Worm (Caenorhabditis elegans): Measurements from ENCODE around the gene oac-12.

The oac-12 gene

ce11 chrV:4361505-4361904 lies 29.2 kb upstream of the oac-12 start, which contains the start of gene F32D1.3:
Gene F32D1.3, minus strand, starts transcription at chrV:4361569.
- TF ChIP-seq flt-1 (GFP tag; IDR thresholded peaks at IDR 0.05) = no peak
- no peak for TF ChIP-seq ztf-23 (GFP tag; IDR thresholded peaks at IDR 0.05)
- TF ChIP-seq cog-1 (tag; optimal IDR thresholded peaks at IDR 0.05) = no peak
- no peak for TF ChIP-seq tab-1 (GFP tag; IDR thresholded peaks at IDR 0.05)
- TF ChIP-seq ref-1 (GFP tag; conservative IDR thresholded peaks at IDR 0.05) = no peak
- no peak for TF ChIP-seq med-1 (GFP tag; optimal IDR thresholded peaks at IDR 0.05; ENCODE audit: insufficient read depth)
- TF ChIP-seq klf-2 (GFP tag; conservative IDR thresholded peaks at IDR 0.05) = no peak
- TF ChIP-seq ztf-29 (GFP tag; IDR thresholded peaks at IDR 0.05) = no peak
- no peak for TF ChIP-seq T22C8.4 (GFP tag; IDR thresholded peaks at IDR 0.05)

- TF ChIP-seq ref-1 (GFP tag; conservative IDR thresholded peaks at IDR 0.05) (no peak), med-1 (GFP tag; optimal IDR thresholded peaks at IDR 0.05; ENCODE audit: insufficient read depth) (no peak), ztf-29 (GFP tag; IDR thresholded peaks at IDR 0.05) (no peak), klf-2 (GFP tag; conservative IDR thresholded peaks at IDR 0.05) (no peak), T22C8.4 (GFP tag; IDR thresholded peaks at IDR 0.05) (no peak), tab-1 (GFP tag; IDR thresholded peaks at IDR 0.05) (no peak), cog-1 (tag; optimal IDR thresholded peaks at IDR 0.05) (no peak), flt-1 (GFP tag; IDR thresholded peaks at IDR 0.05) (no peak), ztf-23 (GFP tag; IDR thresholded peaks at IDR 0.05) (no peak)
Measured at ce11 chrV:4360018-4360417, 27.7 kb upstream of the oac-12 start.

DNA sequence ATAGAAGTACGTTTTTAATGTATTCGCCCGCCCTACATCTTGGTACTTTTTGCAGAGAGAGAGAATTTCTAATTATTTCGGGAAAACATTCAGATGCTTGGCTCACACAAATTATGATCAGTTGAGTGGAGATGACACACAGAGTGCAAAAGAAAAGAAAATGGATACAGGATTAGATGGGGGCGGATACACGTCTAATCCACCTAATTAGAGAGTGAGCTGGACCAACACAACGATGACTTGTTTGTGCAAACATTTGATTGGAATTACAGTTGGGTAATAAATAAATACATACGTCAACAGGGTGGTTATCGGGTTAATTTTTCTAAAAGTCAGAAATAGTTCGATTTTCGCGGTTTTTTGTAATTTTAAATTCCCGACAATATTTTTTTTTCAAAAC lies 26.8 kb upstream of the oac-12 start:
- TF ChIP-seq ztf-23 (GFP tag; IDR thresholded peaks at IDR 0.05) = no peak
- TF ChIP-seq ztf-29 (GFP tag; IDR thresholded peaks at IDR 0.05) = no peak
- TF ChIP-seq ref-1 (GFP tag; conservative IDR thresholded peaks at IDR 0.05) = no peak
- no peak for TF ChIP-seq med-1 (GFP tag; optimal IDR thresholded peaks at IDR 0.05; ENCODE audit: insufficient read depth)
- no peak for TF ChIP-seq cog-1 (tag; optimal IDR thresholded peaks at IDR 0.05)
- no peak for TF ChIP-seq flt-1 (GFP tag; IDR thresholded peaks at IDR 0.05)
- no peak for TF ChIP-seq tab-1 (GFP tag; IDR thresholded peaks at IDR 0.05)
- TF ChIP-seq T22C8.4 (GFP tag; IDR thresholded peaks at IDR 0.05) = no peak
- TF ChIP-seq klf-2 (GFP tag; conservative IDR thresholded peaks at IDR 0.05) = no peak

DNA sequence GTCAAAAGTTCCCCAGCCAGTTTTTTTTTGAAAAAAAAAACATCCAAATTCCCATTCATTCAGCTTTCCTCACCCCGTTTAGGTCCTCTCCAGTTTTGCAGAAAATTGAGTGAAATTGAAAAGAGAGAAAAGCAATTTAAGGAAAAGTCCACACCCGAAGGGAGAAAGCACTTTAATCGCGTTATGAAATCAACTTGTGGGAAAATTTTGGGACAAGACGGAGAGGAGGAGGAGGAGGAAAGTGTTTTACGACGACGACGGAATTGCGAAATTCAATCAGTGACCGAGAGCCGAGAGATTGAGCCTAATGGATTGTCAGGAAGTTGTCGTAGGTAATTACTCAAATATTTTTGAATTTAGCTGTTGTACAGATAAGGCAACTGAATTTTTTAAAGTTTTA lies 25.0 kb upstream of the oac-12 start:
- TF ChIP-seq tab-1 (GFP tag; IDR thresholded peaks at IDR 0.05) = no peak
- no peak for TF ChIP-seq flt-1 (GFP tag; IDR thresholded peaks at IDR 0.05)
- TF ChIP-seq T22C8.4 (GFP tag; IDR thresholded peaks at IDR 0.05) = no peak
- TF ChIP-seq ref-1 (GFP tag; conservative IDR thresholded peaks at IDR 0.05) = no peak
- peak; percentile 11 for TF ChIP-seq cog-1 (tag; optimal IDR thresholded peaks at IDR 0.05)
- TF ChIP-seq ztf-23 (GFP tag; IDR thresholded peaks at IDR 0.05) = no peak
- TF ChIP-seq med-1 (GFP tag; optimal IDR thresholded peaks at IDR 0.05; ENCODE audit: insufficient read depth) = no peak

ce11 chrV:4356047-4356612 lies 23.8 kb upstream of the oac-12 start:
- no peak for TF ChIP-seq ref-1 (GFP tag; conservative IDR thresholded peaks at IDR 0.05)
- TF ChIP-seq med-1 (GFP tag; optimal IDR thresholded peaks at IDR 0.05; ENCODE audit: insufficient read depth) = no peak

- TF ChIP-seq tab-1 (GFP tag; IDR thresholded peaks at IDR 0.05) (no peak), ref-1 (GFP tag; conservative IDR thresholded peaks at IDR 0.05) (no peak), med-1 (GFP tag; optimal IDR thresholded peaks at IDR 0.05; ENCODE audit: insufficient read depth) (no peak), cog-1 (tag; optimal IDR thresholded peaks at IDR 0.05) (no peak), ztf-23 (GFP tag; IDR thresholded peaks at IDR 0.05) (no peak), flt-1 (GFP tag; IDR thresholded peaks at IDR 0.05) (no peak), T22C8.4 (GFP tag; IDR thresholded peaks at IDR 0.05) (no peak), klf-2 (GFP tag; conservative IDR thresholded peaks at IDR 0.05) (no peak), ztf-29 (GFP tag; IDR thresholded peaks at IDR 0.05) (no peak)
Measured at ce11 chrV:4346799-4347198, 14.4 kb upstream of the oac-12 start, which contains the start of gene mcm-7. Gene mcm-7, plus strand, starts transcription at chrV:4347166.

- TF ChIP-seq cog-1 (tag; optimal IDR thresholded peaks at IDR 0.05) (no peak), ref-1 (GFP tag; conservative IDR thresholded peaks at IDR 0.05) (no peak), ztf-23 (GFP tag; IDR thresholded peaks at IDR 0.05) (no peak), ztf-29 (GFP tag; IDR thresholded peaks at IDR 0.05) (no peak), tab-1 (GFP tag; IDR thresholded peaks at IDR 0.05) (no peak), med-1 (GFP tag; optimal IDR thresholded peaks at IDR 0.05; ENCODE audit: insufficient read depth) (no peak), klf-2 (GFP tag; conservative IDR thresholded peaks at IDR 0.05) (no peak), T22C8.4 (GFP tag; IDR thresholded peaks at IDR 0.05) (no peak), flt-1 (GFP tag; IDR thresholded peaks at IDR 0.05) (no peak)
Measured at ce11 chrV:4346325-4346724, 14.0 kb upstream of the oac-12 start, which contains the start of gene hpo-18. Gene hpo-18, minus strand, starts transcription at chrV:4346425.

- TF ChIP-seq cog-1 (tag; optimal IDR thresholded peaks at IDR 0.05) (no peak), ref-1 (GFP tag; conservative IDR thresholded peaks at IDR 0.05) (no peak), flt-1 (GFP tag; IDR thresholded peaks at IDR 0.05) (no peak), ztf-29 (GFP tag; IDR thresholded peaks at IDR 0.05) (no peak), med-1 (GFP tag; optimal IDR thresholded peaks at IDR 0.05; ENCODE audit: insufficient read depth) (no peak), klf-2 (GFP tag; conservative IDR thresholded peaks at IDR 0.05) (no peak), tab-1 (GFP tag; IDR thresholded peaks at IDR 0.05) (no peak), T22C8.4 (GFP tag; IDR thresholded peaks at IDR 0.05) (no peak), ztf-23 (GFP tag; IDR thresholded peaks at IDR 0.05) (no peak)
Measured at ce11 chrV:4345714-4346113, 13.4 kb upstream of the oac-12 start, which contains the start of gene figl-1. Gene figl-1, minus strand, starts transcription at chrV:4345999.

DNA sequence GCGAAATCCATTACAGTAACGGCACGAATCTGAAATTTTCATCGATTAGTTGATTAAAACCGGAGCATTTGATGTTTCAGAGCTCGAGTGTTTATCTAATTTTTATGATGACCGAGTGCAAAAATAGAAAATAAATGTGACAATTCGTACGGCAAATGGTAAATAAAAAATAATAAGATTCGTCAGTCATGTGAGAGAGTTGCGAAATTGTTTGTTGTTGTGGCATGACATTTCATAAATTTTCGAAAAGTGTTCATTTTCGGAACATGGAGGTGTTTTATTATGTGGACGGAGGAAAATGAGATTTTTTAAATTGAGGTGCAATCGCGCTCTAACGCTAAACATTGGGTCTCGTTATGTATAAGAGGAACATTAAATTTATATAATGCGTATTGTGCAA lies 9.4 kb upstream of the oac-12 start:
- TF ChIP-seq ztf-29 (GFP tag; IDR thresholded peaks at IDR 0.05) = no peak
- TF ChIP-seq klf-2 (GFP tag; conservative IDR thresholded peaks at IDR 0.05) = no peak
- TF ChIP-seq tab-1 (GFP tag; IDR thresholded peaks at IDR 0.05) = no peak
- TF ChIP-seq med-1 (GFP tag; optimal IDR thresholded peaks at IDR 0.05; ENCODE audit: insufficient read depth) = no peak
- TF ChIP-seq ztf-23 (GFP tag; IDR thresholded peaks at IDR 0.05) = no peak

DNA sequence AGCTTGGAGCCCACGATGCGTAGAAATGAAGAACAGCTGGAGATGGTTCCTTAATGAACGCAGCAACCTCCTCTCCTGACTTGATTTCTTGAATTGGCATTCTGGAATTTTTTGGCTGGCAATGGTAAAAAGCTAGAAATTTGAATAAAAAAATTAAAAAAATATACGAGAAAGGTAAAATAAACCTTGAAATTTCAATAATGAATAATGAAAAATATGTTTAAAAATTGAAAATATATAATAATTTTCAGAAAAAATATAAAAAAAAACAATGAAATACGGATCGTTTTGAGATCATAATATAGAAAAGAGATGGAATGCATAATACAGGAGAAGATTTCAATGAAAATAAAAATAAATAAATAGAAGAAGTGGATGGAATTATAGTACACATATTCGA lies 8.9 kb upstream of the oac-12 start, which contains the start of gene glrx-3:
Gene glrx-3, minus strand, starts transcription at position 101 of the 400 bp plus-strand sequence.
- TF ChIP-seq tab-1 (GFP tag; IDR thresholded peaks at IDR 0.05) (no peak), ztf-23 (GFP tag; IDR thresholded peaks at IDR 0.05) (no peak), med-1 (GFP tag; optimal IDR thresholded peaks at IDR 0.05; ENCODE audit: insufficient read depth) (no peak), ref-1 (GFP tag; conservative IDR thresholded peaks at IDR 0.05) (no peak), flt-1 (GFP tag; IDR thresholded peaks at IDR 0.05) (no peak), cog-1 (tag; optimal IDR thresholded peaks at IDR 0.05) (no peak)
